Worm (Caenorhabditis elegans) whole organism, L2 larva: ENCODE results near the gene elp-1.

ENCODE experiments used
- C34F6.9 ChIP-seq: fragments of 150-350 bp; optimal IDR thresholded peaks from 2 replicates; lab custom pipeline; 2014; ENCODE audit warnings: missing biosample characterization, missing genetic modification characterization
- R02D3.7 ChIP-seq: fragments of 150-350 bp; optimal IDR thresholded peaks from 2 replicates; lab custom pipeline; 2014; ENCODE audit warnings: missing biosample characterization, missing genetic modification characterization
- Y55F3AM.14 ChIP-seq: fragments of 200-800 bp; sonication (Bioruptor generic); optimal IDR thresholded peaks from 2 replicates; lab custom pipeline; 2018; ENCODE audit warnings: mild to moderate bottlenecking, missing genetic modification characterization, missing compliant biosample characterization
- alr-1 ChIP-seq: fragments of 150-350 bp; optimal IDR thresholded peaks from 2 replicates; lab custom pipeline; 2014; ENCODE audit warnings: missing biosample characterization, missing genetic modification characterization
- ama-1 ChIP-seq: fragments of 150-350 bp; optimal IDR thresholded peaks from 2 replicates; lab custom pipeline; 2018; ENCODE audit warnings: inconsistent platforms
- blmp-1 ChIP-seq: sonication (generic microtip); optimal IDR thresholded peaks from 2 replicates; lab custom pipeline; 2017; ENCODE audit warnings: missing genetic modification characterization, mild to moderate bottlenecking, missing compliant biosample characterization, antibody characterized with exemption, moderate library complexity; ENCODE audit not compliant: insufficient read depth
- ceh-16 ChIP-seq: fragments of 150-350 bp; optimal IDR thresholded peaks from 2 replicates; lab custom pipeline; 2014; ENCODE audit warnings: missing biosample characterization, missing genetic modification characterization
- ceh-82 ChIP-seq: fragments of 150-350 bp; optimal IDR thresholded peaks from 2 replicates; lab custom pipeline; 2014; ENCODE audit warnings: missing biosample characterization, missing genetic modification characterization
- crh-2 ChIP-seq: sonication (generic microtip); optimal IDR thresholded peaks from 2 replicates; lab custom pipeline; 2017; ENCODE audit warnings: missing biosample characterization, missing genetic modification characterization
- egl-27 ChIP-seq: sonication (generic microtip); optimal IDR thresholded peaks from 3 replicates; lab custom pipeline; 2017; ENCODE audit warnings: missing biosample characterization, missing genetic modification reagents, missing genetic modification characterization
- elt-1 ChIP-seq: fragments of 150-350 bp; optimal IDR thresholded peaks from 2 replicates; lab custom pipeline; 2014; ENCODE audit warnings: missing biosample characterization, missing genetic modification characterization
- fos-1 ChIP-seq: fragments of 150-350 bp; optimal IDR thresholded peaks from 2 replicates; lab custom pipeline; 2014; ENCODE audit warnings: missing biosample characterization, missing genetic modification characterization
- gmeb-1 ChIP-seq: fragments of 150-350 bp; optimal IDR thresholded peaks from 2 replicates; lab custom pipeline; 2014; ENCODE audit warnings: missing biosample characterization, missing genetic modification characterization
- lin-11 ChIP-seq: fragments of 150-350 bp; sonication (generic microtip); optimal IDR thresholded peaks from 2 replicates; lab custom pipeline; 2014; ENCODE audit warnings: missing biosample characterization, missing genetic modification characterization, inconsistent platforms, mixed read lengths
- lin-13 ChIP-seq: fragments of 150-350 bp; optimal IDR thresholded peaks from 2 replicates; lab custom pipeline; 2014; ENCODE audit warnings: missing biosample characterization, missing genetic modification reagents, missing genetic modification characterization
- lsy-2 ChIP-seq, 2 experiments: fragments of 150-350 bp in 1 of 2; sonication (generic microtip) in 1 of 2; optimal IDR thresholded peaks; 2 replicates each; lab custom pipeline; 2014 to 2017; ENCODE audit warnings: missing biosample characterization in 2 of 2, missing genetic modification characterization in 2 of 2
- mbf-1 ChIP-seq: sonication (generic microtip); optimal IDR thresholded peaks from 2 replicates; lab custom pipeline; 2017; ENCODE audit warnings: missing biosample characterization, missing genetic modification characterization
- mdl-1 ChIP-seq, 2 experiments: fragments of 150-350 bp in 1 of 2; sonication (generic microtip) in 1 of 2; optimal IDR thresholded peaks; 2 replicates each; lab custom pipeline; 2017; ENCODE audit warnings: missing biosample characterization in 2 of 2, missing genetic modification characterization in 2 of 2
- nhr-10 ChIP-seq: sonication (generic microtip); optimal IDR thresholded peaks from 2 replicates; lab custom pipeline; 2017; ENCODE audit warnings: missing biosample characterization, missing genetic modification characterization
- nhr-11 ChIP-seq: fragments of 150-350 bp; optimal IDR thresholded peaks from 2 replicates; lab custom pipeline; 2014; ENCODE audit warnings: missing biosample characterization, missing genetic modification characterization
- nhr-12 ChIP-seq: fragments of 150-350 bp; optimal IDR thresholded peaks from 2 replicates; lab custom pipeline; 2014; ENCODE audit warnings: missing biosample characterization, missing genetic modification characterization
- nhr-129 ChIP-seq: fragments of 150-350 bp; optimal IDR thresholded peaks from 2 replicates; lab custom pipeline; 2014; ENCODE audit warnings: missing biosample characterization, missing genetic modification characterization
- nhr-21 ChIP-seq: fragments of 150-350 bp; optimal IDR thresholded peaks from 2 replicates; lab custom pipeline; 2014; ENCODE audit warnings: missing biosample characterization, missing genetic modification characterization
- nhr-6 ChIP-seq: fragments of 150-350 bp; optimal IDR thresholded peaks from 2 replicates; lab custom pipeline; 2014; ENCODE audit warnings: missing biosample characterization, missing genetic modification characterization
- nhr-77 ChIP-seq: fragments of 150-350 bp; optimal IDR thresholded peaks from 2 replicates; lab custom pipeline; 2014; ENCODE audit warnings: missing biosample characterization, missing genetic modification characterization
- peb-1 ChIP-seq: fragments of 150-350 bp; optimal IDR thresholded peaks from 2 replicates; lab custom pipeline; 2014; ENCODE audit warnings: missing biosample characterization, missing genetic modification characterization
- sem-4 ChIP-seq: fragments of 150-350 bp; optimal IDR thresholded peaks from 2 replicates; lab custom pipeline; 2014; ENCODE audit warnings: missing biosample characterization, missing genetic modification reagents, missing genetic modification characterization
- skn-1 ChIP-seq: sonication (generic microtip); optimal IDR thresholded peaks from 2 replicates; lab custom pipeline; 2017; ENCODE audit warnings: missing biosample characterization, missing genetic modification characterization
- sma-9 ChIP-seq, 2 experiments: fragments of 150-350 bp in 1 of 2; sonication (generic microtip) in 1 of 2; optimal IDR thresholded peaks; 2 replicates each; lab custom pipeline; 2014 to 2016; ENCODE audit warnings: missing genetic modification characterization in 2 of 2, mild to moderate bottlenecking in 1 of 2, missing biosample characterization in 1 of 2, missing compliant biosample characterization in 1 of 2, missing genetic modification reagents in 1 of 2, moderate library complexity in 1 of 2
- snpc-4 ChIP-seq: fragments of 150-350 bp; optimal IDR thresholded peaks from 2 replicates; lab custom pipeline; 2014; ENCODE audit warnings: missing biosample characterization, missing genetic modification characterization
- unc-39 ChIP-seq: fragments of 150-350 bp; optimal IDR thresholded peaks from 2 replicates; lab custom pipeline; 2014; ENCODE audit warnings: missing biosample characterization, missing genetic modification characterization
- unc-55 ChIP-seq: fragments of 150-350 bp; sonication (generic microtip); optimal IDR thresholded peaks from 3 replicates; lab custom pipeline; 2014; ENCODE audit warnings: missing biosample characterization, missing genetic modification reagents, missing genetic modification characterization
- zag-1 ChIP-seq: fragments of 150-350 bp; optimal IDR thresholded peaks from 2 replicates; lab custom pipeline; 2014; ENCODE audit warnings: missing biosample characterization, missing genetic modification characterization
- ztf-1 ChIP-seq: fragments of 200-800 bp; sonication (Bioruptor generic); conservative IDR thresholded peaks from 2 replicates; pipeline ENCODE4 v1.3.6; 2022; ENCODE audit warnings: missing genetic modification characterization, missing compliant biosample characterization
- ztf-11 ChIP-seq: sonication (generic microtip); optimal IDR thresholded peaks from 2 replicates; lab custom pipeline; 2017; ENCODE audit warnings: missing biosample characterization, missing genetic modification characterization
- ztf-4 ChIP-seq: fragments of 150-350 bp; optimal IDR thresholded peaks from 2 replicates; lab custom pipeline; 2014; ENCODE audit warnings: missing biosample characterization, missing genetic modification characterization

Gene elp-1

DNA sequence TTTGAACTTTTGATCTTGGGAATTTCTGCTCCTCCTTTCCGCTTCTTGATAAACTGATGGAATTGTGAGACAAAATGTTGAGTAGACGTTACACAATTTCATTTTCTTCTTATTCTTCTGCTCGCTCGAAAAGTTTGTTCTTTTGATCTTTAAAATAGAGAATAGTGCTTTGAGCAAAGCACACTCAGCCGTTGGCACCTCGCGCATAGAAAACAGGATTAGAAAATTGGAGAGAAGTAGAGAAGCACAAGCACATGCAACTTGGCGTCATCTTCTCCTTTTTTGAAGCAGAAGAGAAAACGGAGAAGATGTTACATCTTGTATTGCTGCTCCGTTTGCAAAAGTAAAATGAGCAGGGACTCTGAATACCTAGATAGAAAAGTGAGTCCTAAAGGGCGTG, 12.2 kb upstream of the elp-1 start (continued):
- no peak for TF ChIP-seq unc-39 (tag; lab: Kevin White, UChicago)
- TF ChIP-seq unc-55 (GFP tag; lab: Kevin White, UChicago): peak; percentile 97

DNA sequence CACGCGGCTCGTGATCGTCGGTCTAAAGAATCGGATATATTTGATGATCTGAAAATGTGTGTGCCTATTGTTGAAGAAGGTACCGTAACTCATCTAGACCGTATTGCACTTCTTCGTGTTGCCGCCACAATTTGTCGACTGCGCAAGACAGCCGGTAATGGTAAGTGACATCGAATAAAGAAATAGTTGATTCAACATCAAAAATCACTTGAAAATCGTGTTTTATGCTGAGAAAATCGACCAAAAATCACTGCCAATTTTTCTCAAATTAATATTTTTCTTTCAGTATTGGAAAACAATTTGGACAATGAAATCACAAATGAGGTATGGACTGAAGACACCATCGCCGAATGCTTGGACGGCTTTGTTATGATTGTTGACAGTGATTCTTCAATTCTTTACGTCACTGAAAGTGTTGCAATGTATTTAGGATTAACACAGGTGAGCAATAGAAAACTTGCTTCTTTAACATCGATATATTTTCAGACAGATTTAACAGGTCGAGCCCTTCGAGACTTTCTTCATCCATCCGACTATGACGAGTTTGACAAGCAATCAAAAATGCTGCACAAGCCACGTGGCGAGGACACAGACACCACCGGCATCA, 11.5 kb upstream of the elp-1 start:
- TF ChIP-seq nhr-77 (tag; lab: Kevin White, UChicago) (no peak), nhr-129 (tag; lab: Kevin White, UChicago) (no peak), fos-1 (no peak), ztf-11 (tag; lab: Kevin White, UChicago) (no peak), sem-4 (no peak), unc-55 (GFP tag; lab: Kevin White, UChicago) (no peak)

DNA sequence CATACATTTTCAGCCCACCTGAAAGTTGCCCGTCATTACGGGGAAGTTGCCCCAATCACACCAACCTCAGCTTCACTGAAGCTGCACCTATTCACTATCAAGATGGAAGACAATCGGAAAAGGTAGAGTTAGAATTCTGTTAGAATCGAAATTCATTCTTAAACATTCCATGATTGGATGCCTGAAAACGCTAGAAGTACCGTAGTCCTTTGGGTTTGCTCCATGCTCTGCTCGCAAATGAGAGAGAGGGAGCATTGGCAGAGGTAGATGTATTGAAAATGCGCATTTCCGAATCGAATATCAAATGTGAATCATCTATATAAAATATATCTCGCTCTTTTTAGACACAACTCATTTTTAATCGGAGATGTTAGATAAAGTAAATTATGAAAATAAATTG, 10.4 kb upstream of the elp-1 start, which contains the start of gene hif-1:
hif-1 (plus strand) TSS at position 8 of the 400 bp plus-strand sequence.
- TF ChIP-seq sma-9 (GFP tag; optimal IDR thresholded peaks at IDR 0.05; lab: Kevin White, UChicago) (no peak), sma-9 (tag; optimal IDR thresholded peaks at IDR 0.05; lab: Kevin White, UChicago) (no peak), gmeb-1 (tag; lab: Kevin White, UChicago) (no peak), alr-1 (tag; lab: Kevin White, UChicago) (no peak), lsy-2 (tag; optimal IDR thresholded peaks at IDR 0.05; lab: Kevin White, UChicago) (peak in 1 of 2 experiments; percentile 40), elt-1 (tag; lab: Kevin White, UChicago) (no peak), nhr-77 (tag; lab: Kevin White, UChicago) (no peak)

DNA sequence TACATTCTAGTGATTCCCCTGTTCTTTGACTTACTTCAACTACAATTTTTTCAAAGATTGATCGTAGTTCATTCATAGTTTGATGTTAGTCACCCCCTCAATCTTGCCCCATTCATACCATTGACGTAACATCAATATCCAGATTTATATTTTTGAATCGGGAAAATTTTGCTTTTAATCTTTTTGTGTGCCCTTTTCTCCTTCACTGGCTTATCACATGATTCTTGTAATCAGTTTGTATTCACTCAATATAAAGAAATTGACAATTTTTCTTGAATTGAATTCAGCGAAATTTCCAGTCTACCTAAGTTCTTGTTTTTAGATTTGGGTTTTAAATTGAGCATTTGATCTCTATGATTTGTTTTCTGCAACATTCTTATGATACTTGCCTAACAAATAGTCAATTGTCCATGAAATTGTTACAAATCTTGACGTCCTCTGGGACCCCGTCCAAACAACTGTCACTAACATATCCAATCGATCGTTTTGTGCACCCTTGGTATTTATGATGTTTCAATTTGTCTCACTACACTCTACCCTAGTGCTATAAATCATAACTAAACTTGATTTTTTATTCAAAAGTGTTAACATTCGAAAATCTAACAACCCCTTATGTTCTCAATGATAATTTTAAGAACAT, 9.9 kb upstream of the elp-1 start:
- no peak for TF ChIP-seq unc-55 (GFP tag; lab: Kevin White, UChicago)
- TF ChIP-seq nhr-129 (tag; lab: Kevin White, UChicago): peak; percentile 26
- peak; percentile 15 for TF ChIP-seq gmeb-1 (tag; lab: Kevin White, UChicago)
- no peak for TF ChIP-seq lin-13 (GFP tag; lab: Kevin White, UChicago)
- TF ChIP-seq ztf-4 (tag; lab: Kevin White, UChicago): peak; percentile 10
- peak; percentile 1 for TF ChIP-seq C34F6.9

DNA sequence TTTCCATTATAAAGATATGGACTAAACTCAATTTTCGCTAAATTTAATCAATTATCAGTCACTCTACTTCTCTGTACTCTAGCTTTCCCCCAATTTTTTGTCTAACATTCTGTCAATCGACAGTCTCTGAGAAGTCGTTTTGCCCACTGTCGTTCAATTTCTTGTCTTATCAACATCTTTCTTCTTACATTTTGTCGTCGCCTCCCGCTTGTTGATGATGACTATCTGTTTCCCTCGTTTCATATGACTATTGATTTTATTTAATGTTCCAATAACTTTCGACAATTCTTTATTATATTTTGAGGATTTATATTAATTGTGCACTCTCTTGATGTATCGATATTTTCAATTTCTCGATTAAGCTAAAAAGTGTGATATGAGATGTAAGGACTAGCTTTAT, 8.9 kb upstream of the elp-1 start:
- TF ChIP-seq crh-2 (tag; lab: Kevin White, UChicago): peak; percentile 40
- TF ChIP-seq zag-1 (tag; lab: Kevin White, UChicago): no peak
- peak; percentile 47 for TF ChIP-seq sma-9 (GFP tag; optimal IDR thresholded peaks at IDR 0.05; lab: Kevin White, UChicago)
- no peak for TF ChIP-seq sma-9 (tag; optimal IDR thresholded peaks at IDR 0.05; lab: Kevin White, UChicago)
- TF ChIP-seq nhr-12 (tag; lab: Kevin White, UChicago): no peak
- TF ChIP-seq ztf-1 (GFP tag; lab: Robert Waterston, UW): no peak
- no peak for TF ChIP-seq peb-1 (tag; lab: Kevin White, UChicago)
- peak; percentile 35 for TF ChIP-seq fos-1
- TF ChIP-seq ama-1 (lab: Kevin White, UChicago): no peak
- TF ChIP-seq elt-1 (tag; lab: Kevin White, UChicago): no peak
- no peak for TF ChIP-seq Y55F3AM.14 (GFP tag; lab: Kevin White, UChicago)
- no peak for TF ChIP-seq lsy-2 (tag; optimal IDR thresholded peaks at IDR 0.05; lab: Kevin White, UChicago)

DNA sequence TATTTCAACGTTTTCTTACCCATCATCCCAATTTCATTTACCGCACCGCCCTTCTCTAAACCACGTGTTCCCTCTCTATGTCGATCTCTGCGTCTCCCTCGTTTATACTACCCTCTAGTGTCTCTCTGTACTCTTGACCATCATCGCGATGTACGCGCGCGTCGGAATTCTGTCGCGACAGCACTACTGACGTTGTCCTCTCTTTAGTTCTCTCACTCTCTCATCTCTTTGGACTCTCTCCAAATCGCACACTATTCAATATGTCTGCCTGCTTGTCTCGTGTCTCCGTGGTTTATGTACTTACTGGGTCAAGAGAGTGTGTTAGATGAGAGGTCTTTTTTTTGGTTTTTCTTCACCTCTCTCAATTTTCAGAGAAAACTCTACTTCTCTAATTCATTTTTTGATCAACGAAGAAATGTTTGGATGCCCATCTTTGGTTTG, 8.3 kb upstream of the elp-1 start:
- TF ChIP-seq nhr-21 (tag; lab: Kevin White, UChicago) (peak; percentile 95), ceh-82 (tag; lab: Kevin White, UChicago) (peak; percentile 46), ztf-11 (tag; lab: Kevin White, UChicago) (peak; percentile 31), nhr-11 (tag; lab: Kevin White, UChicago) (no peak), egl-27 (peak; percentile 98), nhr-12 (tag; lab: Kevin White, UChicago) (no peak), nhr-6 (tag; lab: Kevin White, UChicago) (peak; percentile 97), sem-4 (peak; percentile 99), mdl-1 (tag; optimal IDR thresholded peaks at IDR 0.05; lab: Kevin White, UChicago) (peak; percentile 93 to 99), unc-39 (tag; lab: Kevin White, UChicago) (no peak), lsy-2 (tag; optimal IDR thresholded peaks at IDR 0.05; lab: Kevin White, UChicago) (peak; percentile 83 to 96), lin-13 (GFP tag; lab: Kevin White, UChicago) (peak; percentile 92), lin-11 (tag; lab: Kevin White, UChicago) (peak; percentile 91), zag-1 (tag; lab: Kevin White, UChicago) (peak; percentile 96), crh-2 (tag; lab: Kevin White, UChicago) (peak; percentile 98), nhr-10 (peak; percentile 77), unc-55 (GFP tag; lab: Kevin White, UChicago) (peak; percentile 96), snpc-4 (tag; lab: Kevin White, UChicago) (peak; percentile 67), sma-9 (GFP tag; optimal IDR thresholded peaks at IDR 0.05; lab: Kevin White, UChicago) (peak; percentile 97), sma-9 (tag; optimal IDR thresholded peaks at IDR 0.05; lab: Kevin White, UChicago) (peak; percentile 68), alr-1 (tag; lab: Kevin White, UChicago) (peak; percentile 5), mbf-1 (tag; lab: Kevin White, UChicago) (no peak), skn-1 (tag; lab: Kevin White, UChicago) (peak; percentile 18), R02D3.7 (tag; lab: Kevin White, UChicago) (no peak), ztf-1 (GFP tag; lab: Robert Waterston, UW) (no peak), elt-1 (tag; lab: Kevin White, UChicago) (no peak), ceh-16 (peak; percentile 66), Y55F3AM.14 (GFP tag; lab: Kevin White, UChicago) (peak; percentile 84), peb-1 (tag; lab: Kevin White, UChicago) (no peak), blmp-1 (tag; lab: Kevin White, UChicago) (peak; percentile 70)
